Worm (Caenorhabditis elegans) whole organism, young adult: ENCODE results near the gene fbxa-182.

Experiments used
- D2030.7 ChIP-seq: fragments of 200-800 bp; sonication (Bioruptor generic); IDR thresholded peaks from 2 replicates; pipeline ENCODE4 v1.3.6; 2022; ENCODE audit warnings: missing genetic modification reagents, missing genetic modification characterization, missing compliant biosample characterization
- F10E7.11 ChIP-seq: sonication (generic microtip); optimal IDR thresholded peaks from 2 replicates; lab custom pipeline; 2017; ENCODE audit warnings: mild to moderate bottlenecking, missing genetic modification characterization, moderate library complexity, missing compliant biosample characterization
- F49E8.2 ChIP-seq: sonication (generic microtip); optimal IDR thresholded peaks from 3 replicates; lab custom pipeline; 2017; ENCODE audit warnings: missing genetic modification characterization, mild to moderate bottlenecking, missing compliant biosample characterization, antibody characterized with exemption, moderate library complexity; ENCODE audit not compliant: insufficient read depth
- F57A8.1 ChIP-seq: fragments of 200-800 bp; sonication (Bioruptor generic); optimal IDR thresholded peaks from 2 replicates; lab custom pipeline; 2018; ENCODE audit warnings: mild to moderate bottlenecking, missing genetic modification characterization, moderate library complexity, missing compliant biosample characterization
- F57C9.4 ChIP-seq: sonication (generic microtip); optimal IDR thresholded peaks from 2 replicates; lab custom pipeline; 2017; ENCODE audit warnings: mild to moderate bottlenecking, missing genetic modification characterization, missing compliant biosample characterization
- Y95B8A.8 ChIP-seq: fragments of 200-800 bp; sonication (Bioruptor generic); IDR thresholded peaks from 2 replicates; pipeline ENCODE4 v1.3.6; 2022; ENCODE audit warnings: missing genetic modification reagents, missing genetic modification characterization, missing compliant biosample characterization
- ZK185.1 ChIP-seq: sonication (generic microtip); optimal IDR thresholded peaks from 2 replicates; lab custom pipeline; 2016; ENCODE audit warnings: mild to moderate bottlenecking, missing genetic modification characterization, missing compliant biosample characterization; ENCODE audit not compliant: poor library complexity, severe bottlenecking
- aptf-2 ChIP-seq: fragments of 200-800 bp; sonication (Bioruptor generic); conservative IDR thresholded peaks from 2 replicates; pipeline ENCODE4 v1.3.6; 2022; ENCODE audit warnings: missing genetic modification reagents, missing genetic modification characterization, missing compliant biosample characterization
- attf-5 ChIP-seq: fragments of 200-800 bp; sonication (Bioruptor generic); optimal IDR thresholded peaks from 2 replicates; lab custom pipeline; 2018; ENCODE audit warnings: mild to moderate bottlenecking, missing genetic modification characterization, missing compliant biosample characterization
- ccch-3 ChIP-seq: fragments of 200-800 bp; sonication (Bioruptor generic); optimal IDR thresholded peaks from 2 replicates; lab custom pipeline; 2018; ENCODE audit warnings: mild to moderate bottlenecking, missing genetic modification characterization, missing compliant biosample characterization
- cebp-2 ChIP-seq: fragments of 200-800 bp; sonication (Bioruptor generic); IDR thresholded peaks from 2 replicates; pipeline ENCODE4 v1.3.6; 2022; ENCODE audit warnings: missing genetic modification characterization, missing compliant biosample characterization
- ceh-100 ChIP-seq: fragments of 200-800 bp; sonication (Bioruptor generic); IDR thresholded peaks from 2 replicates; pipeline ENCODE4 v1.3.6; 2022; ENCODE audit warnings: missing genetic modification reagents, missing genetic modification characterization, missing compliant biosample characterization
- die-1 ChIP-seq: sonication (generic microtip); optimal IDR thresholded peaks from 2 replicates; lab custom pipeline; 2016; ENCODE audit warnings: missing genotype, mild to moderate bottlenecking, missing genetic modification characterization, missing compliant biosample characterization
- dpff-1 ChIP-seq: sonication (generic microtip); optimal IDR thresholded peaks from 2 replicates; lab custom pipeline; 2017; ENCODE audit warnings: mild to moderate bottlenecking, missing genetic modification characterization, missing compliant biosample characterization
- dpl-1 ChIP-seq: fragments of 150-350 bp; optimal IDR thresholded peaks from 2 replicates; lab custom pipeline; 2014; ENCODE audit warnings: missing biosample characterization, missing genetic modification reagents, missing genetic modification characterization
- efl-1 ChIP-seq: fragments of 150-350 bp; optimal IDR thresholded peaks from 2 replicates; lab custom pipeline; 2014; ENCODE audit warnings: missing biosample characterization, missing genetic modification reagents, missing genetic modification characterization
- him-1 ChIP-seq: sonication (generic microtip); optimal IDR thresholded peaks from 2 replicates; lab custom pipeline; 2016; ENCODE audit warnings: missing genotype, missing genetic modification reagents, missing genetic modification characterization, missing compliant biosample characterization
- hlh-26 ChIP-seq: fragments of 200-800 bp; sonication (Bioruptor generic); conservative IDR thresholded peaks from 2 replicates; pipeline ENCODE4 v1.3.6; 2022; ENCODE audit warnings: missing genetic modification reagents, missing genetic modification characterization, missing compliant biosample characterization
- let-526 ChIP-seq: fragments of 200-800 bp; sonication (Bioruptor generic); IDR thresholded peaks from 2 replicates; pipeline ENCODE4 v1.3.6; 2022; ENCODE audit warnings: missing genetic modification reagents, missing genetic modification characterization, missing compliant biosample characterization
- let-607 ChIP-seq, 2 experiments: fragments of 200-800 bp in 1 of 2; sonication (Bioruptor generic) in 1 of 2; sonication (generic microtip) in 1 of 2; optimal IDR thresholded peaks; 2 replicates each; lab custom pipeline; 2016 to 2018; ENCODE audit warnings: mild to moderate bottlenecking in 2 of 2, missing compliant biosample characterization in 2 of 2, missing genetic modification characterization in 2 of 2, moderate library complexity in 2 of 2, missing genotype in 1 of 2
- lin-26 ChIP-seq: fragments of 200-800 bp; sonication (Bioruptor generic); IDR thresholded peaks from 2 replicates; pipeline ENCODE4 v1.3.6; 2022; ENCODE audit warnings: missing genetic modification reagents, missing genetic modification characterization, missing compliant biosample characterization
- lin-35 ChIP-seq, 3 experiments: fragments of 150-350 bp in 2 of 3; sonication (generic microtip) in 1 of 3; optimal IDR thresholded peaks; 2 replicates each; lab custom pipeline; 2014 to 2018; ENCODE audit warnings: missing biosample characterization in 3 of 3, missing genetic modification characterization in 3 of 3, missing genetic modification reagents in 3 of 3
- lin-40 ChIP-seq: sonication (generic microtip); optimal IDR thresholded peaks from 2 replicates; lab custom pipeline; 2016; ENCODE audit warnings: missing genetic modification characterization, mild to moderate bottlenecking, missing compliant biosample characterization, missing genotype, missing genetic modification reagents
- madf-10 ChIP-seq: sonication (generic microtip); optimal IDR thresholded peaks from 2 replicates; lab custom pipeline; 2016; ENCODE audit warnings: mild to moderate bottlenecking, missing genetic modification characterization, missing compliant biosample characterization
- nfya-1 ChIP-seq: sonication (generic microtip); optimal IDR thresholded peaks from 2 replicates; lab custom pipeline; 2017; ENCODE audit warnings: antibody characterized with exemption, missing compliant biosample characterization, missing genetic modification characterization, borderline replicate concordance; ENCODE audit not compliant: insufficient read depth
- nfya-2 ChIP-seq: fragments of 200-800 bp; sonication (Bioruptor generic); IDR thresholded peaks from 2 replicates; pipeline ENCODE4 v1.3.6; 2022; ENCODE audit warnings: missing genetic modification reagents, missing genetic modification characterization, missing compliant biosample characterization
- nfyb-1 ChIP-seq: fragments of 200-800 bp; sonication (Bioruptor generic); IDR thresholded peaks from 2 replicates; pipeline ENCODE4 v1.3.6; 2022; ENCODE audit warnings: missing genetic modification reagents, missing genetic modification characterization, missing compliant biosample characterization
- nhr-120 ChIP-seq: fragments of 200-800 bp; sonication (Bioruptor generic); IDR thresholded peaks from 2 replicates; pipeline ENCODE4 v1.3.6; 2022; ENCODE audit warnings: missing genetic modification characterization, missing compliant biosample characterization
- pbrm-1 ChIP-seq: fragments of 200-800 bp; sonication (Bioruptor generic); IDR thresholded peaks from 2 replicates; pipeline ENCODE4 v1.3.6; 2022; ENCODE audit warnings: missing genetic modification reagents, missing genetic modification characterization, missing compliant biosample characterization
- rcor-1 ChIP-seq: fragments of 200-800 bp; sonication (Bioruptor generic); IDR thresholded peaks from 2 replicates; pipeline ENCODE4 v1.3.6; 2022; ENCODE audit warnings: missing genetic modification reagents, missing genetic modification characterization, missing compliant biosample characterization
- rpc-1 ChIP-seq, 2 experiments: fragments of 150-350 bp in 1 of 2; sonication (generic microtip) in 1 of 2; optimal IDR thresholded peaks; 2 replicates each; lab custom pipeline; 2014 to 2018; ENCODE audit warnings: missing biosample characterization in 1 of 2, missing genetic modification characterization in 1 of 2, missing genetic modification reagents in 1 of 2, missing genotype in 1 of 2
- sdz-38 ChIP-seq: sonication (generic microtip); optimal IDR thresholded peaks from 2 replicates; lab custom pipeline; 2016; ENCODE audit warnings: missing genotype, missing genetic modification characterization, missing compliant biosample characterization
- snpc-1.3 ChIP-seq: sonication (generic microtip); optimal IDR thresholded peaks from 2 replicates; lab custom pipeline; 2017; ENCODE audit warnings: missing genetic modification characterization, mild to moderate bottlenecking, missing compliant biosample characterization, antibody characterized with exemption, moderate library complexity, missing genotype, missing genetic modification reagents; ENCODE audit not compliant: insufficient read depth
- snpc-3.4 ChIP-seq: sonication (generic microtip); optimal IDR thresholded peaks from 2 replicates; lab custom pipeline; 2017; ENCODE audit warnings: missing genetic modification characterization, mild to moderate bottlenecking, missing compliant biosample characterization, antibody characterized with exemption, moderate library complexity, missing genotype, missing genetic modification reagents
- snpc-4 ChIP-seq, 5 experiments: fragments of 150-350 bp in 1 of 5; sonication (generic microtip) in 4 of 5; optimal IDR thresholded peaks; 2 replicates each; lab custom pipeline; 2014 to 2018; ENCODE audit warnings: missing genetic modification characterization in 5 of 5, missing biosample characterization in 3 of 5, antibody characterized with exemption in 2 of 5, mild to moderate bottlenecking in 2 of 5, missing compliant biosample characterization in 2 of 5, missing genotype in 2 of 5, moderate library complexity in 2 of 5, missing genetic modification reagents in 1 of 5
- sptf-2 ChIP-seq: fragments of 200-800 bp; sonication (Bioruptor generic); optimal IDR thresholded peaks from 2 replicates; lab custom pipeline; 2018; ENCODE audit warnings: mild to moderate bottlenecking, missing genetic modification characterization, missing compliant biosample characterization
- tbp1 ChIP-seq: fragments of 200-800 bp; sonication (Bioruptor generic); optimal IDR thresholded peaks from 2 replicates; lab custom pipeline; 2018; ENCODE audit warnings: mild to moderate bottlenecking, missing genetic modification characterization, missing compliant biosample characterization
- ztf-18 ChIP-seq: sonication (generic microtip); optimal IDR thresholded peaks from 2 replicates; lab custom pipeline; 2016; ENCODE audit warnings: missing genotype, mild to moderate bottlenecking, missing genetic modification characterization, missing compliant biosample characterization
- ztf-25 ChIP-seq: fragments of 200-800 bp; sonication (Bioruptor generic); IDR thresholded peaks from 2 replicates; pipeline ENCODE4 v1.3.6; 2022; ENCODE audit warnings: missing genetic modification reagents, missing genetic modification characterization, missing compliant biosample characterization
- ztf-3 ChIP-seq: fragments of 200-800 bp; sonication (Bioruptor generic); optimal IDR thresholded peaks from 2 replicates; lab custom pipeline; 2018; ENCODE audit warnings: mild to moderate bottlenecking, missing genetic modification characterization, missing compliant biosample characterization

The fbxa-182 gene

ce11 chrII:2393821-2394220, 18.7 kb downstream of the fbxa-182 start, which contains the start of gene F16G10.11:
Gene F16G10.11, minus strand, starts transcription at chrII:2393921.
- TF ChIP-seq snpc-3.4 (tag; lab: Kevin White, UChicago) (no peak), cebp-2 (GFP tag; lab: Robert Waterston, UW) (no peak), nhr-120 (GFP tag; lab: Robert Waterston, UW) (no peak), F49E8.2 (no peak), tbp1 (GFP tag; lab: Kevin White, UChicago) (no peak), D2030.7 (GFP tag; lab: Robert Waterston, UW) (no peak), F57A8.1 (GFP tag; lab: Kevin White, UChicago) (no peak), dpff-1 (tag; lab: Kevin White, UChicago) (no peak), die-1 (tag; lab: Kevin White, UChicago) (no peak), lin-26 (no peak), ZK185.1 (no peak), lin-35 (GFP tag; optimal IDR thresholded peaks at IDR 0.05; lab: Kevin White, UChicago) (no peak), nfyb-1 (GFP tag; lab: Robert Waterston, UW) (no peak), attf-5 (no peak), sdz-38 (tag; lab: Kevin White, UChicago) (no peak), nfya-2 (GFP tag; lab: Robert Waterston, UW) (no peak)

- TF ChIP-seq pbrm-1 (no peak), die-1 (tag; lab: Kevin White, UChicago) (no peak), hlh-26 (GFP tag; lab: Robert Waterston, UW) (no peak), nfya-2 (GFP tag; lab: Robert Waterston, UW) (no peak)
These were observed 21.7 kb downstream of the fbxa-182 start, which contains the start of gene F16G10.10 for ce11 chrII:2390884-2391283. Gene F16G10.10, minus strand, starts transcription at chrII:2390984.

- no peak for TF ChIP-seq nfya-1
- TF ChIP-seq, all 124 proteins: peak for 0
These were observed 27.1 kb downstream of the fbxa-182 start, which contains the start of gene F16G10.9 for ce11 chrII:2385495-2385894. Gene F16G10.9, minus strand, starts transcription at chrII:2385595.

- TF ChIP-seq ztf-25 (GFP tag; lab: Robert Waterston, UW) (no peak), let-526 (no peak), dpl-1 (GFP tag; lab: Kevin White, UChicago) (no peak), ztf-3 (GFP tag; lab: Kevin White, UChicago) (no peak), ZK185.1 (no peak), ceh-100 (GFP tag; lab: Robert Waterston, UW) (no peak), snpc-4 (GFP tag; optimal IDR thresholded peaks at IDR 0.05; lab: Kevin White, UChicago) (no peak), snpc-4 (tag; optimal IDR thresholded peaks at IDR 0.05; lab: Kevin White, UChicago) (no peak), F57C9.4 (tag; lab: Kevin White, UChicago) (no peak)
- TF ChIP-seq, all 124 proteins: peak for 0
These were observed 29.2 kb downstream of the fbxa-182 start, which contains the start of gene F16G10.8 for ce11 chrII:2383334-2383733. Gene F16G10.8, minus strand, starts transcription at chrII:2383434.

ce11 chrII:2380174-2380573, 32.4 kb downstream of the fbxa-182 start, which contains the start of gene F16G10.7:
Gene F16G10.7, minus strand, starts transcription at chrII:2380274.
- TF ChIP-seq let-526, result no peak
- no peak for TF ChIP-seq madf-10 (tag; lab: Kevin White, UChicago)
- TF ChIP-seq ccch-3 (GFP tag; lab: Kevin White, UChicago), result no peak
- TF ChIP-seq snpc-1.3 (tag; lab: Kevin White, UChicago), result no peak
- TF ChIP-seq him-1, result no peak
- no peak for TF ChIP-seq lin-40 (tag; lab: Kevin White, UChicago)
- TF ChIP-seq ztf-18 (tag; lab: Kevin White, UChicago), result no peak
- TF ChIP-seq efl-1, result no peak
- TF ChIP-seq hlh-26 (GFP tag; lab: Robert Waterston, UW), result no peak
- TF ChIP-seq rpc-1 (optimal IDR thresholded peaks at IDR 0.05; lab: Kevin White, UChicago), result no peak
- TF ChIP-seq rpc-1 (tag; optimal IDR thresholded peaks at IDR 0.05; lab: Kevin White, UChicago), result no peak
- no peak for TF ChIP-seq rcor-1 (GFP tag; lab: Robert Waterston, UW)
- no peak for TF ChIP-seq die-1 (tag; lab: Kevin White, UChicago)
- TF ChIP-seq aptf-2, result no peak
- TF ChIP-seq Y95B8A.8 (GFP tag; lab: Robert Waterston, UW), result no peak
- TF ChIP-seq sptf-2 (GFP tag; lab: Kevin White, UChicago), result no peak
- no peak for TF ChIP-seq let-607 (tag; optimal IDR thresholded peaks at IDR 0.05; lab: Kevin White, UChicago)
- no peak for TF ChIP-seq pbrm-1
- no peak for TF ChIP-seq F10E7.11 (tag; lab: Kevin White, UChicago)
